Fruit fly (Drosophila melanogaster): ENCODE data around the gene Atg18a.

Atg18a gene

DNA sequence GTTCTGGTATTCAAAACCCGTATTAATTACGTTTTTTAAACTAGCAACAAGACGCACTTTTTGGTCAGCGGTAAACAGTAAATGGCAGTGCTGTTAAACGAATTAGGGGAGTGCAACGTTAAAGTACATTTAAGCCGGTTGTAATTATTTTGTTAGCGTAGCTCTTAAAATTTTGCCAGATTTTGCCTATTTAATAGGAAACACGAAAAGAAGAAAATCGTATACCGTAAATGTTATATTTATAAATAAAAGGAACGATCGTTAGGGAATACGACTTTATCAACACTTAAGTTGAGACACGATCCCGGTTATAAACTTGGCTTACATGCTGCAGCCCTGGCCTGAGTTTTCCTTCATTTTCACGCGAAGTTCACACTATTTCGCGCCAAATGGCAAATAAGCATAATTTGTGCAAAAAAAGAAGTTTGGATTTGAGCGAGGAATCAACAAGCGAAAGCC, 49.2 kb upstream of the Atg18a start, which contains the start of the genes Setx and mus301 (continued):
- TF ChIP-seq hb (GFP tag; IDR thresholded peaks at IDR 0.05; ENCODE audit: partially characterized antibody) (no peak), ara (GFP tag; IDR thresholded peaks at IDR 0.05) (peak; percentile 59; the same call in 1 of the 2 replicates), Sin3A (optimal IDR thresholded peaks at IDR 0.05) (peak; percentile 94), ken (GFP tag; IDR thresholded peaks at IDR 0.05) (peak; percentile 70; the same call in 1 of the 3 replicates), sens-2 (GFP tag; IDR thresholded peaks at IDR 0.05) (no peak; the same call in 1 of the 2 replicates), CG16863 (GFP tag; optimal IDR thresholded peaks at IDR 0.05) (peak; percentile 68), MBD-R2 (GFP tag; IDR thresholded peaks at IDR 0.05) (peak; percentile 96), CG16815 (GFP tag; optimal IDR thresholded peaks at IDR 0.05) (peak; percentile 70), her (GFP tag; optimal IDR thresholded peaks at IDR 0.05) (peak; percentile 36), CG10147 (GFP tag; optimal IDR thresholded peaks at IDR 0.05) (no peak), CG33213 (GFP tag; optimal IDR thresholded peaks at IDR 0.05) (peak; percentile 90), Gug (GFP tag; IDR thresholded peaks at IDR 0.05) (peak; percentile 67; the same call in 2 of the 4 replicates), CG12942 (GFP tag; optimal IDR thresholded peaks at IDR 0.05) (peak; percentile 88), nau (GFP tag; optimal IDR thresholded peaks at IDR 0.05) (no peak), Scr (GFP tag; IDR thresholded peaks at IDR 0.05; ENCODE audit: partially characterized antibody) (no peak; the same call in 1 of the 2 replicates), CG2875 (GFP tag; optimal IDR thresholded peaks at IDR 0.05) (peak; percentile 43), CG4404 (GFP tag; IDR thresholded peaks at IDR 0.05) (peak; percentile 75), C15 (GFP tag; IDR thresholded peaks at IDR 0.05) (0 out of 3 replicates have a peak, but pooled peaks have one; percentile 28), sqz (GFP tag; optimal IDR thresholded peaks at IDR 0.05) (no peak), insv (GFP tag; optimal IDR thresholded peaks at IDR 0.05) (peak in 1 of 2 experiments; percentile 51), peb (GFP tag; IDR thresholded peaks at IDR 0.05) (no peak; the same call in 1 of the 2 replicates), CG10431 (GFP tag; optimal IDR thresholded peaks at IDR 0.05) (peak; percentile 29), repo (GFP tag; optimal IDR thresholded peaks at IDR 0.05) (peak; percentile 58), CG6689 (GFP tag; IDR thresholded peaks at IDR 0.05) (peak; percentile 58; the same call in 1 of the 2 replicates), luna (GFP tag; optimal IDR thresholded peaks at IDR 0.05) (peak; percentile 73), CG8290 (GFP tag; optimal IDR thresholded peaks at IDR 0.05) (peak; percentile 83), CG8290 (tag; optimal IDR thresholded peaks at IDR 0.05) (no peak), CG10959 (GFP tag; IDR thresholded peaks at IDR 0.05) (peak; percentile 48; the same call in 1 of the 2 replicates), CG13296 (GFP tag; optimal IDR thresholded peaks at IDR 0.05) (peak; percentile 60), CG4328 (GFP tag; optimal IDR thresholded peaks at IDR 0.05) (peak; percentile 37), CG2120 (GFP tag; optimal IDR thresholded peaks at IDR 0.05) (peak; percentile 94), Vsx1 (GFP tag; optimal IDR thresholded peaks at IDR 0.05) (no peak), Myb (GFP tag; optimal IDR thresholded peaks at IDR 0.05) (peak; percentile 83), crol (GFP tag; IDR thresholded peaks at IDR 0.05) (no peak), Ptx1 (GFP tag; IDR thresholded peaks at IDR 0.05) (peak; percentile 79), org-1 (GFP tag; optimal IDR thresholded peaks at IDR 0.05) (peak; percentile 5), Hmr (GFP tag; optimal IDR thresholded peaks at IDR 0.05) (peak; percentile 92), Dek (tag; optimal IDR thresholded peaks at IDR 0.05) (peak; percentile 75), ftz-f1 (GFP tag; optimal IDR thresholded peaks at IDR 0.05) (peak; percentile 46), Camta (GFP tag; optimal IDR thresholded peaks at IDR 0.05) (peak; percentile 84), Dad (GFP tag; optimal IDR thresholded peaks at IDR 0.05) (peak; percentile 80), CG31365 (tag; optimal IDR thresholded peaks at IDR 0.05) (no peak), row (GFP tag; IDR thresholded peaks at IDR 0.05) (peak; percentile 68), Trl (optimal IDR thresholded peaks at IDR 0.05) (no peak), Trl (GFP tag; optimal IDR thresholded peaks at IDR 0.05) (peak; percentile 89), Jarid2 (GFP tag; optimal IDR thresholded peaks at IDR 0.05) (no peak), tgo (GFP tag; IDR thresholded peaks at IDR 0.05) (peak; percentile 67), CG18764 (GFP tag; optimal IDR thresholded peaks at IDR 0.05) (peak; percentile 79), CG30403 (GFP tag; optimal IDR thresholded peaks at IDR 0.05) (peak; percentile 91), CG7271 (tag; optimal IDR thresholded peaks at IDR 0.05) (peak; percentile 2), CG11456 (GFP tag; IDR thresholded peaks at IDR 0.05) (peak; percentile 87), ato (GFP tag; IDR thresholded peaks at IDR 0.05; ENCODE audit: partially characterized antibody) (no peak)

Data from whole organism, embryonic.